Worm (Caenorhabditis elegans): Measurements from ENCODE around the gene F19C7.3.

The F19C7.3 gene

ce11 chrIV:4596824-4597223 lies at the start of gene F19C7.3:
F19C7.3 (plus strand) TSS chrIV:4597124.
- TF ChIP-seq ama-1 (optimal IDR thresholded peaks at IDR 0.05) (no peak), F10B5.3 (tag; optimal IDR thresholded peaks at IDR 0.05) (no peak), dpl-1 (GFP tag; optimal IDR thresholded peaks at IDR 0.05) (no peak), lsy-2 (tag; optimal IDR thresholded peaks at IDR 0.05) (no peak), hlh-30 (tag; optimal IDR thresholded peaks at IDR 0.05; ENCODE audit: insufficient read depth) (no peak), mep-1 (tag; optimal IDR thresholded peaks at IDR 0.05) (no peak), unc-39 (tag; optimal IDR thresholded peaks at IDR 0.05) (no peak)

- TF ChIP-seq daf-16 (GFP tag; optimal IDR thresholded peaks at IDR 0.05), result no peak
- no peak for TF ChIP-seq daf-16 (tag; optimal IDR thresholded peaks at IDR 0.05)
- TF ChIP-seq spr-1 (tag; optimal IDR thresholded peaks at IDR 0.05), result no peak
- no peak for TF ChIP-seq dmd-9 (GFP tag; IDR thresholded peaks at IDR 0.05)
- no peak for TF ChIP-seq nhr-77 (tag; optimal IDR thresholded peaks at IDR 0.05)
- TF ChIP-seq F44E2.7 (GFP tag; IDR thresholded peaks at IDR 0.05), result no peak
- no peak for TF ChIP-seq attf-4 (tag; optimal IDR thresholded peaks at IDR 0.05)
- no peak for TF ChIP-seq arid-1 (GFP tag; conservative IDR thresholded peaks at IDR 0.05)
- TF ChIP-seq ZK546.5 (tag; optimal IDR thresholded peaks at IDR 0.05), result no peak
- no peak for TF ChIP-seq nhr-11 (tag; optimal IDR thresholded peaks at IDR 0.05)
- TF ChIP-seq unc-39 (tag; optimal IDR thresholded peaks at IDR 0.05), result no peak
- no peak for TF ChIP-seq R02D3.7 (tag; optimal IDR thresholded peaks at IDR 0.05)
- TF ChIP-seq T20F7.1 (GFP tag; optimal IDR thresholded peaks at IDR 0.05), result no peak
- TF ChIP-seq hlh-11 (tag; optimal IDR thresholded peaks at IDR 0.05), result no peak
- TF ChIP-seq duxl-1 (tag; optimal IDR thresholded peaks at IDR 0.05; ENCODE audit: poor library complexity), result no peak
- no peak for TF ChIP-seq ceh-32 (tag; optimal IDR thresholded peaks at IDR 0.05; ENCODE audit: poor library complexity)
- no peak for TF ChIP-seq lin-13 (GFP tag; optimal IDR thresholded peaks at IDR 0.05)
- no peak for TF ChIP-seq mes-2 (tag; optimal IDR thresholded peaks at IDR 0.05; ENCODE audit: poor library complexity, severe bottlenecking)
Measured at ce11 chrIV:4548253-4548652, 48.7 kb upstream of the F19C7.3 start, which contains the start of gene ZK185.1. ZK185.1 (plus strand) TSS chrIV:4548553.

ce11 chrIV:4551562-4551961 lies 45.4 kb upstream of the F19C7.3 start:
- TF ChIP-seq nhr-6 (tag; optimal IDR thresholded peaks at IDR 0.05), result no peak
- no peak for TF ChIP-seq mdl-1 (tag; optimal IDR thresholded peaks at IDR 0.05)
- no peak for TF ChIP-seq snpc-4 (tag; optimal IDR thresholded peaks at IDR 0.05)
- peak; percentile 85 for TF ChIP-seq aha-1 (tag)
- no peak for TF ChIP-seq daf-12 (tag; optimal IDR thresholded peaks at IDR 0.05)
- TF ChIP-seq lin-1 (GFP tag; IDR thresholded peaks at IDR 0.05), result no peak
- no peak for TF ChIP-seq hmg-1.1 (GFP tag; IDR thresholded peaks at IDR 0.05)

ce11 chrIV:4557130-4557529 lies 39.8 kb upstream of the F19C7.3 start:
- TF ChIP-seq daf-19 (GFP tag; conservative IDR thresholded peaks at IDR 0.05), result no peak
- TF ChIP-seq hlh-30 (tag; optimal IDR thresholded peaks at IDR 0.05; ENCODE audit: insufficient read depth), result peak; percentile 51

ce11 chrIV:4557731-4558130 lies 39.2 kb upstream of the F19C7.3 start:
- TF ChIP-seq lin-29 (GFP tag; IDR thresholded peaks at IDR 0.05), result no peak
- TF ChIP-seq skn-1 (tag; optimal IDR thresholded peaks at IDR 0.05), result no peak
- no peak for TF ChIP-seq dpl-1 (GFP tag; optimal IDR thresholded peaks at IDR 0.05)
- no peak for TF ChIP-seq lir-3 (tag; optimal IDR thresholded peaks at IDR 0.05)
- TF ChIP-seq F10B5.3 (tag; optimal IDR thresholded peaks at IDR 0.05), result no peak
- no peak for TF ChIP-seq ceh-44 (GFP tag; IDR thresholded peaks at IDR 0.05)
- no peak for TF ChIP-seq nhr-11 (tag; optimal IDR thresholded peaks at IDR 0.05)
- TF ChIP-seq mxl-3 (GFP tag; optimal IDR thresholded peaks at IDR 0.05), result peak; percentile 14
- no peak for TF ChIP-seq fkh-10 (GFP tag; optimal IDR thresholded peaks at IDR 0.05)
- no peak for TF ChIP-seq nhr-6 (tag; optimal IDR thresholded peaks at IDR 0.05)
- TF ChIP-seq ces-1 (GFP tag; optimal IDR thresholded peaks at IDR 0.05), result no peak
- TF ChIP-seq D1046.2 (GFP tag; IDR thresholded peaks at IDR 0.05), result no peak
- no peak for TF ChIP-seq Y48G9A.11 (GFP tag; IDR thresholded peaks at IDR 0.05)
- TF ChIP-seq attf-4 (tag; optimal IDR thresholded peaks at IDR 0.05), result no peak
- TF ChIP-seq fos-1 (tag; optimal IDR thresholded peaks at IDR 0.05), result no peak
- peak in 1 of 2 experiments; percentile 88 for TF ChIP-seq unc-62 (GFP tag; optimal IDR thresholded peaks at IDR 0.05 in 1 of 2)
- TF ChIP-seq unc-62 (tag; optimal IDR thresholded peaks at IDR 0.05), result no peak
- no peak for TF ChIP-seq lin-1 (GFP tag; IDR thresholded peaks at IDR 0.05)
- no peak for TF ChIP-seq dmd-8 (GFP tag; IDR thresholded peaks at IDR 0.05)
- TF ChIP-seq R02D3.7 (tag; optimal IDR thresholded peaks at IDR 0.05), result no peak
- no peak for TF ChIP-seq unc-130 (GFP tag; optimal IDR thresholded peaks at IDR 0.05)
- TF ChIP-seq dmd-6 (GFP tag; IDR thresholded peaks at IDR 0.05), result peak; percentile 57
